Worm (Caenorhabditis elegans): ENCODE results near the gene srt-55.

ce11 chrIII:10106390-10106789 is at the start of gene srt-55:
- TF ChIP-seq him-1 (tag; optimal IDR thresholded peaks at IDR 0.05) (no peak), W03F9.2 (tag; optimal IDR thresholded peaks at IDR 0.05) (no peak), dao-5 (tag; optimal IDR thresholded peaks at IDR 0.05) (no peak)
